Fruit fly (Drosophila melanogaster): ENCODE measurements around the gene Tnks.

Gene Tnks

dm6 chr3R:25647577-25648257, 13.4 kb downstream of the Tnks start:
- TF ChIP-seq CG8478 (optimal IDR thresholded peaks at IDR 0.05), result no peak
- TF ChIP-seq CTCF (optimal IDR thresholded peaks at IDR 0.05), result peak; percentile 38 to 62

dm6 chr3R:25646882-25647518, 14.1 kb downstream of the Tnks start:
- TF ChIP-seq CG8478 (optimal IDR thresholded peaks at IDR 0.05) (no peak), CTCF (optimal IDR thresholded peaks at IDR 0.05) (peak in 1 of 2 experiments; percentile 26)

DNA sequence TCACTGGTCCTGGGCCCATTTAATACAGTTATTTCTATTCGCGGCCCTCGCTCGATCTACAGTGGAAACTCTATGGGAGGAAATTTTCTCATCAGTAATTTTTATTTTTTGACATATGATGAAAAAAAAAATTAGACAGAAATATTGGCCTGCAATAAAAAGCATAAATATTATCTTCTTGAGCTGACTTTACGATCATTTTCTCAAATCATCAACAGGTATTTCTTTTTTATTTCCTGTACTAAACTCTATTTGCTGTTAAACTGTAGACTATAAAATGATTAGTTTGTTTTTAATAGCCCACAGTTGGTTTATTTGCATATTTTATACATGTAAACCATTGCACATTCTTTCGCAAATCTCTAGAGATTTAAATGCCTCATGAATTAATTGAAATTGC, 16.9 kb downstream of the Tnks start:
- TF ChIP-seq CG8478 (optimal IDR thresholded peaks at IDR 0.05) (no peak), CTCF (optimal IDR thresholded peaks at IDR 0.05) (no peak)

- TF ChIP-seq CTCF (optimal IDR thresholded peaks at IDR 0.05) (no peak), CG8478 (optimal IDR thresholded peaks at IDR 0.05) (no peak)
These were observed 20.6 kb downstream of the Tnks start for dm6 chr3R:25640463-25640862.

DNA sequence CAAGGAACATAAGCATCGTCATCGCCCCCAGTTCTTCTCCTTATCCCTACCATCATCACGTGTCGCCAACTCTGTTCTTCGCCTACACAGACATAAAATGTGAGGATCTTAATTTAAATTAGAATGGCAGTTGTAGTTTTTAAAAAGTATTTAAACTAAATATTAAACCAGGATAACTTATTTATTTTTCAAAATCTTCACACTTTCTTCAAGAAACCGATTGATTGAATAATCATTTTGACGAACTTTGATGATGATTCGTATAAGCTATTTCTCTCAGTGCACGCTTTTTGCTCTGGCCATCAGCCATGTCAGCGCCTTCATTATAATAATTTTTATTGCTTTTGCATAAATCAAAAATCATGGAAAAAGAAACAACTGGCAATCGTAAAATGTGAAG, 22.1 kb downstream of the Tnks start:
- TF ChIP-seq CTCF (optimal IDR thresholded peaks at IDR 0.05) (no peak), CG8478 (optimal IDR thresholded peaks at IDR 0.05) (no peak)

DNA sequence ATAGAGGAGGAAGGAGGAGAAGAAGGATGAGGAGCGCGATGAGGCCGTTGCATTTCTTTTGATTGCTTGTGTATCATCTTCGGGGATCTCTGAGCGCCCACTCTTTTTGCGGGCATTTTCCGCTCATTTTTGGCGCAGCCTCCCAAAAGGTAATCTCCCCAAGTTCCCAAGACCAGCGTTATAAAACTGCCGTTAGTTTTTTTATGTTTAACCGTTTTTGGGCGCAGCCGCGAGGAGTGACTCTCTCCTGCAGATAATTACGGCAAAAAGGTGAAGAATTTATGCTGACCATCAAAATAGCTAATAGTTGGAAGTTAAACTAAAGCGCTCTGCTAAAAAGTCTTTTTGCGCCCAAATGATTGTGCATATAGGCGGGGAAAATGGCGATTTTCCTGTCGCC, 22.7 kb downstream of the Tnks start:
- TF ChIP-seq CG8478 (optimal IDR thresholded peaks at IDR 0.05) (no peak), CTCF (optimal IDR thresholded peaks at IDR 0.05) (no peak)

DNA sequence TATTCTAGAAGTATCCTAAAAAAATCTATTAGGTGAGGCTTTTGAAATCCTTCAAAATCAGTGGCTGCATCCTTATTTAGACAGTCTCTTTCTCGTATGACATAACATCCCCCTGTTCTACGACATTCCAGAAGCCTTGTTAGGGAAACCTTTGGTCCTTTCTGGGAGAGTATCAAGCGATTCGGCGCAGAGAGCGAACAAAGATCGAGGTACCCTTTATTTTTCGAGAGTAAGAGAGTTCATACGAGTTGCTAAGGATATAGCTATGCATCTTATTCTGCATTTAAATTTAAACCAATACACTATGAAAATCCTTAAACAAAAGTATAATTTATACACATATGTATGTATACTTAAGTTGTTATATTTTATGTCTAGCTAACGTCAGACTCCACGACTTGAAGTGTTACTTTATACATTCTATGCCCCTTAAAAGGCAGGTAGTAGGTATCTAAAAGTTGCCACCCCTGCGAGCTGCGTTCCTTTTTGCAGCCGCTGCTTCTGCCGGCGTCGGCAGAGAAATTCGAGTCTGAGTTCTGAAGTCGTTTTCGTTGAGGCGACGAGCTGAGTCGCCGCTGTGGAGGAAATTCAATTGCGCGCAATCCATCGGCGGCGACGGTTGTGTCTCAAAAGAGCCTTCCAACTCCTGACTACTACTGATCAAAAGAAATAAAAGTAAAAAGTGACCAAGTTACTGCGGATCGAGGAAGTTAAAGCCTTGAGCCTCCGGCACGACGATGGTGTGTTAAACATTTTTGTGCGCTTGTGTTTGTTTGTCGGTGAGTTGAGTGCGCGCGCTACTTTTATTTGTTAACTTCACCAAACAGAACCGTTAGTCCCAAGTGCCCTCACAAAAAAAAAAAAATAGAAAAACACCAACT, 23.6 kb downstream of the Tnks start, which contains the start of gene jigr1:
jigr1 (plus strand) TSS at position 550 of the 881 bp plus-strand sequence.
- no peak for TF ChIP-seq CG8478 (optimal IDR thresholded peaks at IDR 0.05)
- no peak for TF ChIP-seq CTCF (optimal IDR thresholded peaks at IDR 0.05)

- no peak for TF ChIP-seq CTCF (optimal IDR thresholded peaks at IDR 0.05)
- TF ChIP-seq CG8478 (optimal IDR thresholded peaks at IDR 0.05), result no peak
These were observed 27.1 kb downstream of the Tnks start for dm6 chr3R:25633865-25634460.

dm6 chr3R:25631079-25631478, 30.0 kb downstream of the Tnks start:
- no peak for TF ChIP-seq CTCF (optimal IDR thresholded peaks at IDR 0.05)
- no peak for TF ChIP-seq CG8478 (optimal IDR thresholded peaks at IDR 0.05)

- no peak for TF ChIP-seq CG8478 (optimal IDR thresholded peaks at IDR 0.05)
- TF ChIP-seq CTCF (optimal IDR thresholded peaks at IDR 0.05), result no peak
These were observed 30.5 kb downstream of the Tnks start for dm6 chr3R:25630541-25630940.

dm6 chr3R:25628657-25629056, 32.4 kb downstream of the Tnks start:
- no peak for TF ChIP-seq CG8478 (optimal IDR thresholded peaks at IDR 0.05)
- no peak for TF ChIP-seq CTCF (optimal IDR thresholded peaks at IDR 0.05)

DNA sequence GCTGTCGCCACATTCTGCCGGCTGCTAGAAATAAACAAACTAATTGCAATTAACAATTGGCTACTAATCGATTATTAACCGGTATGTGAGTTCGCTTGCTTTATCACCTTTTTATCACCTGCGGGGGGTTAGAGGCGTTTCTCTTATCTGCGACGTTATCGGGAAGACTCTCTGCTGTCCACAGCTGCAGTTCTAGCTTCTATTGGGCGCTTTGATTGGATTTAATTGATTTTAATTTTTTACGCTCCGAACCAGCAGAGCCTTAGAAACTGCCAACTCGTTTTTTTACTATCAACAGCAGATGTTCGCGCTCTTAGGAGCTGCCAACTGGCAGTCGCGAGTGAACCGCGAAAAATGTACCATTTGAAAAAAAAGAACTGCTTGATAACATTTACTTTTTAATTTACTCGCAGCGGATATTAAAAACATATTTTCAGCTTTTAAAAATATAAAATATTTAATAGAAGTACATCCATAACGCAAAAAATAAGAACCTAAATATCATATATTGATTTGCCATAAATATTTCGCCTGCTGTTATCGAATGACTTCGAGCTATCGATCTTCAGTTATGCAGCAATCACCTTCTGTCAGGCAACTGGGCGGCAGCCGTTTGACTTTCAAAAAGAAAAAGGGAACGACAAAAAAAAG, 34.3 kb downstream of the Tnks start, which contains the start of gene Ssadh:
Ssadh (minus strand) TSS at position 300 of the 651 bp plus-strand sequence.
- TF ChIP-seq CG8478 (optimal IDR thresholded peaks at IDR 0.05) (no peak), CTCF (optimal IDR thresholded peaks at IDR 0.05) (no peak)

dm6 chr3R:25625940-25626624, 35.0 kb downstream of the Tnks start:
- TF ChIP-seq CG8478 (optimal IDR thresholded peaks at IDR 0.05) (no peak), CTCF (optimal IDR thresholded peaks at IDR 0.05) (no peak)

Measured in S2 (cell line).